Worm (Caenorhabditis elegans): ENCODE data around the gene C38C3.6.
A peak's percentile ranks its signal among the peaks of the same experiment; 100 is the strongest.

Gene C38C3.6

ce11 chrV:1474486-1475125 lies 16.8 kb downstream of the C38C3.6 start, which contains the start of the genes F53E2.2 and unc-60 (continued):
- TF ChIP-seq let-526 (GFP tag; IDR thresholded peaks at IDR 0.05): 0 out of 2 replicates have a peak, but pooled peaks have one; percentile 42
- no peak for TF ChIP-seq nhr-120 (GFP tag; IDR thresholded peaks at IDR 0.05)
- TF ChIP-seq hlh-12 (tag; optimal IDR thresholded peaks at IDR 0.05): no peak
- peak; percentile 57 for TF ChIP-seq ztf-22 (GFP tag; optimal IDR thresholded peaks at IDR 0.05)
- TF ChIP-seq him-1 (tag; optimal IDR thresholded peaks at IDR 0.05): no peak
- TF ChIP-seq dpff-1 (tag; optimal IDR thresholded peaks at IDR 0.05): no peak
- no peak for TF ChIP-seq snpc-1.3 (tag; optimal IDR thresholded peaks at IDR 0.05; ENCODE audit: insufficient read depth)
- TF ChIP-seq ztf-28 (GFP tag; IDR thresholded peaks at IDR 0.05): no peak
- TF ChIP-seq T26A5.8 (tag; optimal IDR thresholded peaks at IDR 0.05): no peak
- no peak for TF ChIP-seq D2030.7 (GFP tag; IDR thresholded peaks at IDR 0.05)
- TF ChIP-seq lin-54 (GFP tag; optimal IDR thresholded peaks at IDR 0.05): no peak
- TF ChIP-seq madf-6 (GFP tag; IDR thresholded peaks at IDR 0.05): no peak
- TF ChIP-seq unc-62 (GFP tag; optimal IDR thresholded peaks at IDR 0.05): no peak
- TF ChIP-seq hmg-20 (GFP tag; IDR thresholded peaks at IDR 0.05): no peak
- TF ChIP-seq somi-1 (GFP tag; optimal IDR thresholded peaks at IDR 0.05): no peak
- 0 out of 2 replicates have a peak, but pooled peaks have one; percentile 36 for TF ChIP-seq ceh-40 (GFP tag; IDR thresholded peaks at IDR 0.05)
- TF ChIP-seq aptf-2 (GFP tag; conservative IDR thresholded peaks at IDR 0.05): no peak
- TF ChIP-seq ceh-91 (GFP tag; IDR thresholded peaks at IDR 0.05): no peak
- 0 out of 2 replicates have a peak, but pooled peaks have one; percentile 41 for TF ChIP-seq Y53G8AR.9 (GFP tag; conservative IDR thresholded peaks at IDR 0.05)
- peak; percentile 36; the same call in 1 of the 2 replicates for TF ChIP-seq madf-3 (GFP tag; IDR thresholded peaks at IDR 0.05)
- no peak for TF ChIP-seq nfya-2 (GFP tag; IDR thresholded peaks at IDR 0.05)
- TF ChIP-seq F52B5.7 (tag; optimal IDR thresholded peaks at IDR 0.05): no peak
- no peak for TF ChIP-seq C17E4.6 (GFP tag; IDR thresholded peaks at IDR 0.05)
- TF ChIP-seq unc-130 (GFP tag; optimal IDR thresholded peaks at IDR 0.05): no peak
- TF ChIP-seq egl-18 (GFP tag; IDR thresholded peaks at IDR 0.05): no peak
- peak; percentile 29 for TF ChIP-seq madf-10 (tag; optimal IDR thresholded peaks at IDR 0.05)
- no peak for TF ChIP-seq pbrm-1 (GFP tag; IDR thresholded peaks at IDR 0.05)
- no peak for TF ChIP-seq F55B11.4 (tag; optimal IDR thresholded peaks at IDR 0.05; ENCODE audit: borderline replicate concordance, insufficient read depth)
- TF ChIP-seq rcor-1 (GFP tag; IDR thresholded peaks at IDR 0.05): no peak
- TF ChIP-seq fkh-3 (tag; optimal IDR thresholded peaks at IDR 0.05): no peak
- TF ChIP-seq B0261.1 (tag; optimal IDR thresholded peaks at IDR 0.05): no peak
- TF ChIP-seq hsf-1 (GFP tag; IDR thresholded peaks at IDR 0.05): 0 out of 2 replicates have a peak, but pooled peaks have one; percentile 40
- TF ChIP-seq lsl-1 (GFP tag; optimal IDR thresholded peaks at IDR 0.05): no peak
- no peak for TF ChIP-seq lir-1 (GFP tag; conservative IDR thresholded peaks at IDR 0.05)
- TF ChIP-seq tlf-1 (GFP tag; optimal IDR thresholded peaks at IDR 0.05): no peak
- TF ChIP-seq Y56A3A.18 (GFP tag; IDR thresholded peaks at IDR 0.05): no peak
- peak; percentile 77 for TF ChIP-seq attf-5 (GFP tag; optimal IDR thresholded peaks at IDR 0.05)
- no peak for TF ChIP-seq athp-1 (tag; optimal IDR thresholded peaks at IDR 0.05)
- peak; percentile 30 for TF ChIP-seq die-1 (tag; optimal IDR thresholded peaks at IDR 0.05)
- TF ChIP-seq Y67H2A.10 (GFP tag; conservative IDR thresholded peaks at IDR 0.05): no peak
- no peak for TF ChIP-seq rpc-1 (optimal IDR thresholded peaks at IDR 0.05)
- no peak for TF ChIP-seq rpc-1 (tag; optimal IDR thresholded peaks at IDR 0.05)
- peak; percentile 15; the same call in 1 of the 2 replicates for TF ChIP-seq ekl-4 (GFP tag; IDR thresholded peaks at IDR 0.05)
- TF ChIP-seq xnd-1 (tag; optimal IDR thresholded peaks at IDR 0.05): no peak
- TF ChIP-seq gei-17 (GFP tag; optimal IDR thresholded peaks at IDR 0.05): no peak
- no peak for TF ChIP-seq mes-4 (tag; optimal IDR thresholded peaks at IDR 0.05)
- TF ChIP-seq F57C9.4 (tag; optimal IDR thresholded peaks at IDR 0.05): no peak
- TF ChIP-seq dpl-1 (GFP tag; optimal IDR thresholded peaks at IDR 0.05): no peak
- peak; percentile 34 for TF ChIP-seq atf-7 (tag; optimal IDR thresholded peaks at IDR 0.05)
- no peak for TF ChIP-seq ztf-6 (GFP tag; IDR thresholded peaks at IDR 0.05)

Data from whole organism, young adult.